Worm (Caenorhabditis elegans) whole organism, midembryonic: ENCODE measurements around the gene ftr-1.

ENCODE experiments used
- T22C8.4 ChIP-seq: fragments of 200-800 bp; sonication (Bioruptor generic); IDR thresholded peaks from 2 replicates; pipeline ENCODE4 v1.3.6; 2022; ENCODE audit warnings: missing genetic modification characterization, missing compliant biosample characterization
- cog-1 ChIP-seq: sonication (generic microtip); optimal IDR thresholded peaks from 2 replicates; lab custom pipeline; 2016; ENCODE audit warnings: missing genetic modification characterization, missing compliant biosample characterization
- flt-1 ChIP-seq: fragments of 200-800 bp; sonication (Bioruptor generic); IDR thresholded peaks from 2 replicates; pipeline ENCODE4 v1.3.6; 2022; ENCODE audit warnings: missing genetic modification characterization, missing compliant biosample characterization
- med-1 ChIP-seq: sonication (generic microtip); optimal IDR thresholded peaks from 2 replicates; lab custom pipeline; 2017; ENCODE audit warnings: missing genetic modification characterization, mild to moderate bottlenecking, missing compliant biosample characterization, antibody characterized with exemption, missing genetic modification reagents; ENCODE audit not compliant: insufficient read depth
- ref-1 ChIP-seq: fragments of 200-800 bp; sonication (Bioruptor generic); conservative IDR thresholded peaks from 2 replicates; pipeline ENCODE4 v1.3.6; 2022; ENCODE audit warnings: missing genetic modification reagents, missing genetic modification characterization, missing compliant biosample characterization
- tab-1 ChIP-seq: fragments of 200-800 bp; sonication (Bioruptor generic); IDR thresholded peaks from 2 replicates; pipeline ENCODE4 v1.3.6; 2022; ENCODE audit warnings: missing genetic modification characterization, missing compliant biosample characterization
- ztf-23 ChIP-seq: fragments of 200-800 bp; sonication (Bioruptor generic); IDR thresholded peaks from 2 replicates; pipeline ENCODE4 v1.3.6; 2022; ENCODE audit warnings: missing genetic modification reagents, missing genetic modification characterization, missing compliant biosample characterization
- ztf-29 ChIP-seq: fragments of 200-800 bp; sonication (Bioruptor generic); IDR thresholded peaks from 2 replicates; pipeline ENCODE4 v1.3.6; 2022; ENCODE audit warnings: missing genetic modification reagents, missing genetic modification characterization, missing compliant biosample characterization

- TF ChIP-seq cog-1, result no peak
- TF ChIP-seq ztf-29, result no peak
- 0 out of 2 replicates have a peak, but pooled peaks have one; percentile 41 for TF ChIP-seq flt-1 (GFP tag; lab: Robert Waterston, UW)
- no peak for TF ChIP-seq T22C8.4 (GFP tag; lab: Robert Waterston, UW)
- TF ChIP-seq med-1, result no peak
- TF ChIP-seq ztf-23, result no peak
- no peak for TF ChIP-seq ref-1 (GFP tag; lab: Robert Waterston, UW)
- TF ChIP-seq tab-1 (GFP tag; lab: Robert Waterston, UW), result no peak
Measured at ce11 chrV:20241243-20241862, 44.6 kb downstream of the ftr-1 start.
